Worm (Caenorhabditis elegans) whole organism, late embryonic: Measurements from ENCODE around the gene tatn-1.
A peak's percentile ranks its signal among the peaks of the same experiment; 100 is the strongest.

Source experiments
- C38D4.7 ChIP-seq: fragments of 200-800 bp; sonication (Bioruptor generic); optimal IDR thresholded peaks from 2 replicates; lab custom pipeline; 2018; ENCODE audit warnings: mild to moderate bottlenecking, missing genetic modification characterization, moderate library complexity, missing compliant biosample characterization
- F13H6.1 ChIP-seq: sonication (generic microtip); optimal IDR thresholded peaks from 2 replicates; lab custom pipeline; 2016; ENCODE audit warnings: missing genetic modification characterization, missing compliant biosample characterization
- K02D7.2 ChIP-seq: sonication (generic microtip); optimal IDR thresholded peaks from 2 replicates; lab custom pipeline; 2017; ENCODE audit warnings: mild to moderate bottlenecking, missing genetic modification characterization, missing compliant biosample characterization
- K09A11.1 ChIP-seq: sonication (generic microtip); optimal IDR thresholded peaks from 2 replicates; lab custom pipeline; 2017; ENCODE audit warnings: antibody characterized with exemption, mild to moderate bottlenecking, missing genetic modification characterization, missing compliant biosample characterization; ENCODE audit not compliant: insufficient read depth
- T23F11.4 ChIP-seq: fragments of 200-800 bp; sonication (Bioruptor generic); optimal IDR thresholded peaks from 2 replicates; lab custom pipeline; 2018; ENCODE audit warnings: mild to moderate bottlenecking, missing genetic modification characterization, missing compliant biosample characterization
- Y22D7AL.16 ChIP-seq: sonication (generic microtip); optimal IDR thresholded peaks from 2 replicates; lab custom pipeline; 2016; ENCODE audit warnings: missing genetic modification characterization, missing compliant biosample characterization
- ceh-18 ChIP-seq: sonication (generic microtip); optimal IDR thresholded peaks from 2 replicates; lab custom pipeline; 2016; ENCODE audit warnings: missing genetic modification characterization, missing compliant biosample characterization
- ceh-19 ChIP-seq: fragments of 200-800 bp; sonication (Bioruptor generic); optimal IDR thresholded peaks from 2 replicates; lab custom pipeline; 2018; ENCODE audit warnings: mild to moderate bottlenecking, missing genetic modification characterization, missing compliant biosample characterization
- ceh-2 ChIP-seq: sonication (generic microtip); optimal IDR thresholded peaks from 2 replicates; lab custom pipeline; 2016; ENCODE audit warnings: missing genotype, missing genetic modification characterization, missing compliant biosample characterization
- ceh-31 ChIP-seq: sonication (generic microtip); optimal IDR thresholded peaks from 2 replicates; lab custom pipeline; 2016; ENCODE audit warnings: missing genetic modification characterization, missing compliant biosample characterization
- ceh-45 ChIP-seq: fragments of 200-800 bp; sonication (Bioruptor generic); IDR thresholded peaks from 2 replicates; pipeline ENCODE4 v1.3.6; 2022; ENCODE audit warnings: missing genetic modification reagents, missing genetic modification characterization, missing compliant biosample characterization
- ceh-48 ChIP-seq: sonication (generic microtip); optimal IDR thresholded peaks from 2 replicates; lab custom pipeline; 2016; ENCODE audit warnings: missing genetic modification characterization, inconsistent platforms, missing compliant biosample characterization
- ceh-6 ChIP-seq: fragments of 200-800 bp; sonication (Bioruptor generic); optimal IDR thresholded peaks from 2 replicates; lab custom pipeline; 2018; ENCODE audit warnings: mild to moderate bottlenecking, missing genetic modification characterization, missing compliant biosample characterization
- ceh-9 ChIP-seq: sonication (generic microtip); optimal IDR thresholded peaks from 2 replicates; lab custom pipeline; 2016; ENCODE audit warnings: mild to moderate bottlenecking, missing genetic modification characterization, inconsistent platforms, missing compliant biosample characterization
- dmd-4 ChIP-seq: sonication (generic microtip); optimal IDR thresholded peaks from 2 replicates; lab custom pipeline; 2016; ENCODE audit warnings: borderline replicate concordance, missing genetic modification characterization, missing compliant biosample characterization
- eyg-1 ChIP-seq: sonication (generic microtip); optimal IDR thresholded peaks from 2 replicates; lab custom pipeline; 2016; ENCODE audit warnings: missing genotype, missing genetic modification characterization, missing compliant biosample characterization
- fax-1 ChIP-seq: sonication (generic microtip); optimal IDR thresholded peaks from 2 replicates; lab custom pipeline; 2016; ENCODE audit warnings: missing genotype, missing genetic modification characterization, missing compliant biosample characterization
- fkh-10 ChIP-seq: fragments of 150-350 bp; optimal IDR thresholded peaks from 2 replicates; lab custom pipeline; 2014; ENCODE audit warnings: missing biosample characterization, missing genetic modification reagents, missing genetic modification characterization
- fkh-6 ChIP-seq: sonication (generic microtip); optimal IDR thresholded peaks from 2 replicates; lab custom pipeline; 2016; ENCODE audit warnings: missing genetic modification characterization, missing compliant biosample characterization
- gmeb-2 ChIP-seq: sonication (generic microtip); optimal IDR thresholded peaks from 2 replicates; lab custom pipeline; 2016; ENCODE audit warnings: missing genetic modification characterization, inconsistent platforms, missing compliant biosample characterization
- hlh-13 ChIP-seq: fragments of 200-800 bp; sonication (Bioruptor generic); optimal IDR thresholded peaks from 2 replicates; lab custom pipeline; 2018; ENCODE audit warnings: mild to moderate bottlenecking, missing genetic modification characterization, missing compliant biosample characterization
- hlh-15 ChIP-seq: sonication (generic microtip); optimal IDR thresholded peaks from 2 replicates; lab custom pipeline; 2016; ENCODE audit warnings: missing genetic modification characterization, missing compliant biosample characterization
- hlh-30 ChIP-seq: sonication (generic microtip); optimal IDR thresholded peaks from 2 replicates; lab custom pipeline; 2017; ENCODE audit warnings: antibody characterized with exemption, missing genetic modification characterization, missing compliant biosample characterization; ENCODE audit not compliant: insufficient read depth
- hlh-6 ChIP-seq: sonication (generic microtip); optimal IDR thresholded peaks from 2 replicates; lab custom pipeline; 2016; ENCODE audit warnings: missing genotype, missing genetic modification characterization, missing compliant biosample characterization
- hlh-8 ChIP-seq: sonication (generic microtip); optimal IDR thresholded peaks from 2 replicates; lab custom pipeline; 2016; ENCODE audit warnings: missing genotype, missing genetic modification characterization, missing compliant biosample characterization
- lin-11 ChIP-seq: fragments of 200-800 bp; sonication (Bioruptor generic); optimal IDR thresholded peaks from 2 replicates; lab custom pipeline; 2018; ENCODE audit warnings: mild to moderate bottlenecking, missing genetic modification characterization, missing compliant biosample characterization
- madf-2 ChIP-seq: sonication (generic microtip); optimal IDR thresholded peaks from 2 replicates; lab custom pipeline; 2017; ENCODE audit warnings: missing genetic modification characterization, missing compliant biosample characterization
- mec-3 ChIP-seq: sonication (generic microtip); optimal IDR thresholded peaks from 2 replicates; lab custom pipeline; 2016; ENCODE audit warnings: borderline replicate concordance, missing genetic modification characterization, missing compliant biosample characterization
- nfya-1 ChIP-seq: sonication (generic microtip); optimal IDR thresholded peaks from 2 replicates; lab custom pipeline; 2017; ENCODE audit warnings: missing genetic modification characterization, mild to moderate bottlenecking, missing compliant biosample characterization, antibody characterized with exemption, moderate library complexity
- nhr-11 ChIP-seq: fragments of 150-350 bp; optimal IDR thresholded peaks from 2 replicates; lab custom pipeline; 2014; ENCODE audit warnings: missing biosample characterization, missing genetic modification characterization
- npax-4 ChIP-seq: sonication (generic microtip); optimal IDR thresholded peaks from 2 replicates; lab custom pipeline; 2016; ENCODE audit warnings: missing genetic modification characterization, missing compliant biosample characterization
- odd-2 ChIP-seq: sonication (generic microtip); optimal IDR thresholded peaks from 2 replicates; lab custom pipeline; 2017; ENCODE audit warnings: antibody characterized with exemption, mild to moderate bottlenecking, missing genetic modification characterization, missing compliant biosample characterization
- pag-3 ChIP-seq: sonication (generic microtip); optimal IDR thresholded peaks from 2 replicates; lab custom pipeline; 2016; ENCODE audit warnings: missing compliant biosample characterization, missing genetic modification characterization, borderline replicate concordance
- pat-9 ChIP-seq: fragments of 200-800 bp; sonication (Bioruptor generic); optimal IDR thresholded peaks from 2 replicates; lab custom pipeline; 2018; ENCODE audit warnings: mild to moderate bottlenecking, missing genetic modification characterization, moderate library complexity, missing compliant biosample characterization
- pax-1 ChIP-seq: fragments of 150-350 bp; optimal IDR thresholded peaks from 2 replicates; lab custom pipeline; 2014; ENCODE audit warnings: missing biosample characterization, missing genetic modification characterization
- pha-2 ChIP-seq: sonication (generic microtip); optimal IDR thresholded peaks from 2 replicates; lab custom pipeline; 2017; ENCODE audit warnings: mild to moderate bottlenecking, missing genetic modification characterization, missing compliant biosample characterization
- pqm-1 ChIP-seq: sonication (generic microtip); optimal IDR thresholded peaks from 2 replicates; lab custom pipeline; 2016; ENCODE audit warnings: missing genetic modification characterization, missing compliant biosample characterization
- pros-1 ChIP-seq: fragments of 150-350 bp; optimal IDR thresholded peaks from 2 replicates; lab custom pipeline; 2014; ENCODE audit warnings: missing biosample characterization, missing genetic modification reagents, missing genetic modification characterization
- ref-2 ChIP-seq: sonication (generic microtip); optimal IDR thresholded peaks from 2 replicates; lab custom pipeline; 2016; ENCODE audit warnings: missing genetic modification characterization, missing compliant biosample characterization
- rnt-1 ChIP-seq: sonication (generic microtip); optimal IDR thresholded peaks from 2 replicates; lab custom pipeline; 2016; ENCODE audit warnings: missing genetic modification characterization, missing compliant biosample characterization
- sdc-2 ChIP-seq: sonication (generic microtip); optimal IDR thresholded peaks from 2 replicates; lab custom pipeline; 2016; ENCODE audit warnings: missing genotype, missing genetic modification characterization, missing compliant biosample characterization
- sox-2 ChIP-seq: fragments of 200-800 bp; sonication (Bioruptor generic); IDR thresholded peaks from 2 replicates; pipeline ENCODE4 v1.3.6; 2022; ENCODE audit warnings: missing genetic modification reagents, missing genetic modification characterization, missing compliant biosample characterization
- sox-4 ChIP-seq: sonication (generic microtip); optimal IDR thresholded peaks from 2 replicates; lab custom pipeline; 2017; ENCODE audit warnings: mild to moderate bottlenecking, missing genetic modification characterization, inconsistent platforms, missing compliant biosample characterization
- tbx-7 ChIP-seq: sonication (generic microtip); optimal IDR thresholded peaks from 2 replicates; lab custom pipeline; 2016; ENCODE audit warnings: missing genotype, missing genetic modification characterization, missing compliant biosample characterization
- ttx-3 ChIP-seq: sonication (generic microtip); optimal IDR thresholded peaks from 2 replicates; lab custom pipeline; 2016; ENCODE audit warnings: missing genetic modification reagents, missing genetic modification characterization, missing compliant biosample characterization
- unc-3 ChIP-seq, 2 experiments: fragments of 200-800 bp in 1 of 2; sonication (Bioruptor generic) in 1 of 2; sonication (generic microtip) in 1 of 2; conservative IDR thresholded peaks in 1 of 2; optimal IDR thresholded peaks in 1 of 2; 2 replicates each; pipeline versions ENCODE4 v1.3.6 to Lab custom; 2016 to 2022; ENCODE audit warnings: missing compliant biosample characterization in 2 of 2, missing genetic modification characterization in 2 of 2, missing genetic modification reagents in 1 of 2
- unc-42 ChIP-seq: sonication (generic microtip); optimal IDR thresholded peaks from 2 replicates; lab custom pipeline; 2016; ENCODE audit warnings: missing genotype, missing genetic modification characterization, missing compliant biosample characterization
- unc-55 ChIP-seq: sonication (generic microtip); optimal IDR thresholded peaks from 2 replicates; lab custom pipeline; 2017; ENCODE audit warnings: missing biosample characterization, missing genetic modification reagents, missing genetic modification characterization
- zip-5 ChIP-seq: sonication (generic microtip); optimal IDR thresholded peaks from 2 replicates; lab custom pipeline; 2016; ENCODE audit warnings: missing genetic modification characterization, missing compliant biosample characterization

Gene tatn-1

ce11 chrX:14797405-14797804 is 6.6 kb downstream of the tatn-1 start:
- TF ChIP-seq pax-1 (no peak), nhr-11 (no peak), fkh-10 (GFP tag; lab: Kevin White, UChicago) (no peak), pat-9 (tag; lab: Kevin White, UChicago) (no peak), eyg-1 (no peak), unc-55 (GFP tag; lab: Kevin White, UChicago) (no peak), ceh-19 (GFP tag; lab: Kevin White, UChicago) (no peak), ceh-6 (GFP tag; lab: Kevin White, UChicago) (no peak), sox-4 (tag; lab: Kevin White, UChicago) (no peak), npax-4 (no peak), nfya-1 (tag; lab: Kevin White, UChicago) (no peak), gmeb-2 (tag; lab: Kevin White, UChicago) (no peak), hlh-30 (no peak), Y22D7AL.16 (tag; lab: Kevin White, UChicago) (no peak), ttx-3 (tag; lab: Kevin White, UChicago) (no peak)

ce11 chrX:14804706-14805105 is 13.9 kb downstream of the tatn-1 start:
- TF ChIP-seq zip-5 (tag; lab: Kevin White, UChicago) (peak; percentile 19), ceh-19 (GFP tag; lab: Kevin White, UChicago) (peak; percentile 70), madf-2 (peak; percentile 54), ceh-31 (peak; percentile 49), ceh-45 (GFP tag; lab: Robert Waterston, UW) (peak; percentile 37; the same call in 1 of the 2 replicates), nhr-11 (no peak), hlh-6 (tag; lab: Kevin White, UChicago) (peak; percentile 83), tbx-7 (tag; lab: Kevin White, UChicago) (peak; percentile 5), rnt-1 (peak; percentile 41), unc-3 (GFP tag; conservative IDR thresholded peaks at IDR 0.05; lab: Robert Waterston, UW) (peak; percentile 76; the same call in 1 of the 2 replicates), unc-3 (tag; optimal IDR thresholded peaks at IDR 0.05; lab: Kevin White, UChicago) (peak; percentile 37), lin-11 (tag; lab: Kevin White, UChicago) (peak; percentile 61), pag-3 (tag; lab: Kevin White, UChicago) (no peak), fkh-6 (tag; lab: Kevin White, UChicago) (peak; percentile 62), hlh-15 (tag; lab: Kevin White, UChicago) (peak; percentile 26), K02D7.2 (peak; percentile 68), unc-42 (tag; lab: Kevin White, UChicago) (no peak), hlh-13 (GFP tag; lab: Kevin White, UChicago) (peak; percentile 74), dmd-4 (tag; lab: Kevin White, UChicago) (peak; percentile 41), ceh-9 (tag; lab: Kevin White, UChicago) (no peak), hlh-8 (peak; percentile 52), pha-2 (tag; lab: Kevin White, UChicago) (peak; percentile 76), F13H6.1 (tag; lab: Kevin White, UChicago) (peak; percentile 65), odd-2 (tag; lab: Kevin White, UChicago) (no peak), pqm-1 (tag; lab: Kevin White, UChicago) (no peak), pros-1 (tag; lab: Kevin White, UChicago) (no peak), sox-4 (tag; lab: Kevin White, UChicago) (peak; percentile 69), fkh-10 (GFP tag; lab: Kevin White, UChicago) (no peak), sdc-2 (tag; lab: Kevin White, UChicago) (peak; percentile 87), ceh-48 (tag; lab: Kevin White, UChicago) (peak; percentile 53), ref-2 (tag; lab: Kevin White, UChicago) (peak; percentile 74), ceh-18 (tag; lab: Kevin White, UChicago) (peak; percentile 33), ceh-2 (tag; lab: Kevin White, UChicago) (peak; percentile 60), hlh-30 (no peak), T23F11.4 (GFP tag; lab: Kevin White, UChicago) (peak; percentile 75), mec-3 (tag; lab: Kevin White, UChicago) (no peak), ceh-6 (GFP tag; lab: Kevin White, UChicago) (peak; percentile 81), fax-1 (tag; lab: Kevin White, UChicago) (peak; percentile 47), C38D4.7 (GFP tag; lab: Kevin White, UChicago) (peak; percentile 76), gmeb-2 (tag; lab: Kevin White, UChicago) (peak; percentile 73), sox-2 (GFP tag; lab: Robert Waterston, UW) (peak; percentile 62), nfya-1 (tag; lab: Kevin White, UChicago) (peak; percentile 21), K09A11.1 (tag; lab: Kevin White, UChicago) (peak; percentile 74)
